Fruit fly (Drosophila melanogaster) whole organism, wandering third instar larva: ENCODE data around the gene tomb.

ENCODE experiments used
- Abd-B ChIP-seq: fragments of >200 bp; optimal IDR thresholded peaks from 2 replicates; lab custom pipeline; 2017; ENCODE audit warnings: missing biosample characterization, missing genetic modification characterization
- CG32264 ChIP-seq: fragments of 200-800 bp; sonication (Bioruptor generic); optimal IDR thresholded peaks from 2 replicates; lab custom pipeline; 2016; ENCODE audit warnings: missing biosample characterization, missing genetic modification characterization
- CG9705 ChIP-seq: fragments of 200-800 bp; sonication (Bioruptor generic); optimal IDR thresholded peaks from 2 replicates; lab custom pipeline; 2018; ENCODE audit warnings: missing biosample characterization, mild to moderate bottlenecking, missing genetic modification characterization
- CrebA ChIP-seq: fragments of 200-800 bp; sonication (Bioruptor generic); optimal IDR thresholded peaks from 2 replicates; lab custom pipeline; 2016; ENCODE audit warnings: missing biosample characterization, mild to moderate bottlenecking, missing genetic modification characterization, borderline replicate concordance
- Dfd ChIP-seq: fragments of >200 bp; optimal IDR thresholded peaks from 2 replicates; lab custom pipeline; 2017; ENCODE audit warnings: missing biosample characterization, missing genetic modification characterization
- Dif ChIP-seq: fragments of 200-275, 200-300 bp; sonication (Bioruptor generic); optimal IDR thresholded peaks from 2 replicates; lab custom pipeline; 2018; ENCODE audit warnings: missing biosample characterization, missing genetic modification characterization; ENCODE audit not compliant: partially characterized antibody
- GATAd ChIP-seq: sonication (Bioruptor generic); optimal IDR thresholded peaks from 2 replicates; lab custom pipeline; 2016; ENCODE audit warnings: missing biosample characterization, missing genetic modification characterization
- HLH106 ChIP-seq: fragments of 200-800 bp; optimal IDR thresholded peaks from 3 replicates; lab custom pipeline; 2019; ENCODE audit warnings: missing biosample characterization, mild to moderate bottlenecking, missing genetic modification characterization, moderate library complexity
- Hnf4 ChIP-seq: fragments of 200-800 bp; sonication (Bioruptor generic); optimal IDR thresholded peaks from 2 replicates; lab custom pipeline; 2016; ENCODE audit warnings: missing biosample characterization, mild to moderate bottlenecking, missing genetic modification characterization
- Hr78 ChIP-seq: fragments of >200 bp; optimal IDR thresholded peaks from 2 replicates; lab custom pipeline; 2017; ENCODE audit warnings: missing biosample characterization, missing genetic modification characterization
- Hr83 ChIP-seq: fragments of 200-300 bp; sonication (Bioruptor generic); optimal IDR thresholded peaks from 2 replicates; lab custom pipeline; 2016; ENCODE audit warnings: missing biosample characterization, mild to moderate bottlenecking, missing genetic modification characterization, moderate library complexity; ENCODE audit not compliant: poor library complexity, severe bottlenecking
- Jra ChIP-seq: sonication (Bioruptor generic); optimal IDR thresholded peaks from 2 replicates; lab custom pipeline; 2016; ENCODE audit warnings: missing biosample characterization, missing genetic modification characterization
- Mio ChIP-seq: sonication (Bioruptor generic); optimal IDR thresholded peaks from 2 replicates; lab custom pipeline; 2016; ENCODE audit warnings: missing biosample characterization, missing genetic modification characterization
- Myc ChIP-seq: fragments of >200 bp; optimal IDR thresholded peaks from 2 replicates; lab custom pipeline; 2017
- N ChIP-seq: fragments of >200 bp; optimal IDR thresholded peaks from 2 replicates; lab custom pipeline; 2018; ENCODE audit warnings: missing biosample characterization, missing external identifiers, missing genetic modification characterization
- OdsH ChIP-seq: fragments of 200-800 bp; sonication (Bioruptor generic); optimal IDR thresholded peaks from 2 replicates; lab custom pipeline; 2016; ENCODE audit warnings: missing biosample characterization, mild to moderate bottlenecking, missing genetic modification characterization
- Rel ChIP-seq, 2 experiments: fragments of 200-800 bp; sonication (Bioruptor generic) in 1 of 2; optimal IDR thresholded peaks; 2 replicates in 1 of 2; 3 replicates in 1 of 2; lab custom pipeline; 2016 to 2019; ENCODE audit warnings: mild to moderate bottlenecking in 2 of 2, missing biosample characterization in 2 of 2, missing genetic modification characterization in 2 of 2, moderate library complexity in 1 of 2
- Sp1 ChIP-seq: fragments of 200-800 bp; sonication (Bioruptor generic); optimal IDR thresholded peaks from 3 replicates; lab custom pipeline; 2019; ENCODE audit warnings: missing biosample characterization, mild to moderate bottlenecking, missing genetic modification characterization, moderate library complexity
- Vsx2 ChIP-seq: fragments of 200-300, 225-300 bp; sonication (Bioruptor generic); optimal IDR thresholded peaks from 2 replicates; lab custom pipeline; 2018; ENCODE audit warnings: missing biosample characterization, missing genetic modification characterization; ENCODE audit not compliant: partially characterized antibody
- br ChIP-seq: fragments of 200-800 bp; sonication (Bioruptor generic); optimal IDR thresholded peaks from 2 replicates; lab custom pipeline; 2016; ENCODE audit warnings: missing biosample characterization, missing genetic modification characterization
- brk ChIP-seq: fragments of 200-800 bp; sonication (Bioruptor generic); optimal IDR thresholded peaks from 2 replicates; lab custom pipeline; 2016; ENCODE audit warnings: missing biosample characterization, mild to moderate bottlenecking, missing genetic modification characterization
- dl ChIP-seq, 2 experiments: fragments of 175-275, 200-275 bp in 1 of 2; fragments of 200-275 bp in 1 of 2; sonication (Bioruptor generic); optimal IDR thresholded peaks; lab custom pipeline; 2018; ENCODE audit warnings: mild to moderate bottlenecking in 2 of 2, missing biosample characterization in 2 of 2, missing genetic modification characterization in 2 of 2, moderate library complexity in 2 of 2; ENCODE audit not compliant: partially characterized antibody in 2 of 2, insufficient read depth in 1 of 2
- dmrt93B ChIP-seq: fragments of 200-800 bp; sonication (Bioruptor generic); optimal IDR thresholded peaks from 2 replicates; lab custom pipeline; 2018; ENCODE audit warnings: missing biosample characterization, mild to moderate bottlenecking, missing genetic modification characterization
- dsf ChIP-seq: sonication (Bioruptor generic); optimal IDR thresholded peaks from 2 replicates; lab custom pipeline; 2016; ENCODE audit warnings: missing biosample characterization, missing genetic modification characterization, borderline replicate concordance
- ey ChIP-seq: fragments of 200-800 bp; sonication (Bioruptor generic); optimal IDR thresholded peaks from 2 replicates; lab custom pipeline; 2016; ENCODE audit warnings: missing biosample characterization, missing genetic modification characterization
- foxo ChIP-seq, 2 experiments: fragments of 200-800 bp; sonication (Bioruptor generic); optimal IDR thresholded peaks; 2 replicates in 1 of 2; 3 replicates in 1 of 2; lab custom pipeline; 2016 to 2017; ENCODE audit warnings: missing biosample characterization in 2 of 2, missing genetic modification characterization in 2 of 2
- fru ChIP-seq: fragments of 200-800 bp; sonication (Bioruptor generic); optimal IDR thresholded peaks from 3 replicates; lab custom pipeline; 2016; ENCODE audit warnings: missing biosample characterization, mild to moderate bottlenecking, missing genetic modification characterization
- h ChIP-seq: fragments of 200-800 bp; sonication (Bioruptor generic); optimal IDR thresholded peaks from 3 replicates; lab custom pipeline; 2016; ENCODE audit warnings: missing biosample characterization, mild to moderate bottlenecking, missing genetic modification characterization
- jim ChIP-seq: fragments of 175-275, 200-325 bp; sonication (Bioruptor generic); optimal IDR thresholded peaks from 2 replicates; lab custom pipeline; 2016; ENCODE audit warnings: missing biosample characterization, mild to moderate bottlenecking, missing genetic modification characterization
- lola ChIP-seq: fragments of >200 bp; optimal IDR thresholded peaks from 2 replicates; lab custom pipeline; 2017; ENCODE audit warnings: missing biosample characterization, missing genetic modification characterization
- pan ChIP-seq: fragments of >200 bp; optimal IDR thresholded peaks from 2 replicates; lab custom pipeline; 2017
- psq ChIP-seq: fragments of 200-800 bp; sonication (Bioruptor generic); optimal IDR thresholded peaks from 3 replicates; lab custom pipeline; 2017; ENCODE audit warnings: missing biosample characterization, mild to moderate bottlenecking, missing genetic modification characterization, moderate library complexity
- rgr ChIP-seq: fragments of 200-800 bp; sonication (Bioruptor generic); optimal IDR thresholded peaks from 3 replicates; lab custom pipeline; 2016; ENCODE audit warnings: missing biosample characterization, mild to moderate bottlenecking, missing genetic modification characterization
- sage ChIP-seq: fragments of 200-800 bp; sonication (Bioruptor generic); optimal IDR thresholded peaks from 2 replicates; lab custom pipeline; 2016; ENCODE audit warnings: missing biosample characterization, mild to moderate bottlenecking, missing genetic modification characterization
- sv ChIP-seq: fragments of 200-800 bp; sonication (Bioruptor generic); optimal IDR thresholded peaks from 3 replicates; lab custom pipeline; 2016; ENCODE audit warnings: missing biosample characterization, missing genetic modification characterization
- tai ChIP-seq: sonication (Bioruptor generic); optimal IDR thresholded peaks from 2 replicates; lab custom pipeline; 2016; ENCODE audit warnings: missing biosample characterization, missing genetic modification characterization
- usp ChIP-seq: fragments of >200 bp; optimal IDR thresholded peaks from 2 replicates; lab custom pipeline; 2017; ENCODE audit warnings: missing biosample characterization, missing genetic modification characterization
- woc ChIP-seq: sonication (Bioruptor generic); optimal IDR thresholded peaks from 2 replicates; lab custom pipeline; 2016; ENCODE audit warnings: missing biosample characterization, mild to moderate bottlenecking, missing genetic modification characterization

Gene tomb

dm6 chr2L:5532061-5532460 is 4.5 kb downstream of the tomb start, which contains the start of gene Coq6:
TSS of gene Coq6 (minus strand) at chr2L:5532223.
- TF ChIP-seq Hr83 (peak; percentile 80), dmrt93B (no peak)
- TF ChIP-seq, all 38 proteins: peak for 1

- TF ChIP-seq Rel (GFP tag; optimal IDR thresholded peaks at IDR 0.05; lab: Kevin White, UChicago) (no peak), Rel (tag; optimal IDR thresholded peaks at IDR 0.05; lab: Kevin White, UChicago) (no peak), pan (lab: Kevin White, UChicago) (no peak), dl (GFP tag; optimal IDR thresholded peaks at IDR 0.05; lab: Kevin White, UChicago; ENCODE audit: insufficient read depth in 1 of 2, partially characterized antibody in 2 of 2) (no peak), Dif (GFP tag; lab: Kevin White, UChicago) (no peak), Myc (lab: Kevin White, UChicago) (peak; percentile 76), sv (GFP tag; lab: Kevin White, UChicago) (no peak)
These were observed 8.7 kb downstream of the tomb start, which contains the start of gene CG31915 for dm6 chr2L:5527861-5528260. TSS of gene CG31915 (plus strand) at chr2L:5528123.

- TF ChIP-seq Mio (GFP tag; lab: Kevin White, UChicago), result no peak
- TF ChIP-seq Rel (GFP tag; optimal IDR thresholded peaks at IDR 0.05; lab: Kevin White, UChicago), result no peak
- TF ChIP-seq Rel (tag; optimal IDR thresholded peaks at IDR 0.05; lab: Kevin White, UChicago), result no peak
- no peak for TF ChIP-seq Vsx2 (GFP tag; lab: Kevin White, UChicago)
- no peak for TF ChIP-seq woc
- no peak for TF ChIP-seq Hr78 (GFP tag; lab: Kevin White, UChicago)
- no peak for TF ChIP-seq fru
- no peak for TF ChIP-seq psq (GFP tag; lab: Kevin White, UChicago)
- TF ChIP-seq lola, result no peak
- TF ChIP-seq Myc (lab: Kevin White, UChicago), result no peak
- no peak for TF ChIP-seq sage (GFP tag; lab: Kevin White, UChicago)
- no peak for TF ChIP-seq dsf (GFP tag; lab: Kevin White, UChicago)
These were observed 9.8 kb downstream of the tomb start, which contains the start of gene Cox11 for dm6 chr2L:5526738-5527137. TSS of gene Cox11 (plus strand) at chr2L:5526957.

dm6 chr2L:5525723-5526122 is 10.8 kb downstream of the tomb start, which contains the start of gene Cap-D3:
TSS of gene Cap-D3 (plus strand) at chr2L:5525905.
- TF ChIP-seq dsf (GFP tag; lab: Kevin White, UChicago) (no peak), Mio (GFP tag; lab: Kevin White, UChicago) (no peak), dmrt93B (no peak), CG9705 (GFP tag; lab: Kevin White, UChicago) (no peak), fru (no peak)

dm6 chr2L:5523848-5524473 is 12.6 kb downstream of the tomb start, which contains the start of the genes Vps52 and Elp4:
TSS of gene Vps52 (minus strand) at chr2L:5523898.
TSS of gene Elp4 (plus strand) at chr2L:5524139.
- TF ChIP-seq Jra (GFP tag; lab: Kevin White, UChicago), result no peak
- TF ChIP-seq h (GFP tag; lab: Kevin White, UChicago), result no peak
- TF ChIP-seq Rel (GFP tag; optimal IDR thresholded peaks at IDR 0.05; lab: Kevin White, UChicago), result no peak
- TF ChIP-seq Rel (tag; optimal IDR thresholded peaks at IDR 0.05; lab: Kevin White, UChicago), result peak; percentile 31
- TF ChIP-seq Hr83, result peak; percentile 1
- no peak for TF ChIP-seq Hr78 (GFP tag; lab: Kevin White, UChicago)
- no peak for TF ChIP-seq br (GFP tag; lab: Kevin White, UChicago)
- no peak for TF ChIP-seq Vsx2 (GFP tag; lab: Kevin White, UChicago)
- TF ChIP-seq dsf (GFP tag; lab: Kevin White, UChicago), result no peak
- TF ChIP-seq rgr (GFP tag; lab: Kevin White, UChicago), result peak; percentile 84
- no peak for TF ChIP-seq dl (GFP tag; optimal IDR thresholded peaks at IDR 0.05; lab: Kevin White, UChicago; ENCODE audit: insufficient read depth in 1 of 2, partially characterized antibody in 2 of 2)
- no peak for TF ChIP-seq jim
- TF ChIP-seq fru, result no peak
- peak; percentile 70 for TF ChIP-seq OdsH
- TF ChIP-seq Dif (GFP tag; lab: Kevin White, UChicago), result no peak
- no peak for TF ChIP-seq Abd-B
- TF ChIP-seq CG32264 (GFP tag; lab: Kevin White, UChicago), result no peak
- TF ChIP-seq sv (GFP tag; lab: Kevin White, UChicago), result peak; percentile 65
- TF ChIP-seq woc, result no peak
- peak in 1 of 2 experiments; percentile 82 for TF ChIP-seq foxo (GFP tag; optimal IDR thresholded peaks at IDR 0.05; lab: Kevin White, UChicago)
- TF ChIP-seq N (GFP tag; lab: Kevin White, UChicago), result no peak
- TF ChIP-seq brk (GFP tag; lab: Kevin White, UChicago), result no peak
- no peak for TF ChIP-seq usp
- peak; percentile 82 for TF ChIP-seq HLH106 (tag; lab: Kevin White, UChicago)
- TF ChIP-seq Dfd (GFP tag; lab: Kevin White, UChicago), result no peak
- TF ChIP-seq ey (GFP tag; lab: Kevin White, UChicago), result peak; percentile 61
- TF ChIP-seq GATAd (GFP tag; lab: Kevin White, UChicago), result no peak
- TF ChIP-seq tai, result no peak
- TF ChIP-seq Sp1 (GFP tag; lab: Kevin White, UChicago), result peak; percentile 79
- TF ChIP-seq Hnf4 (GFP tag; lab: Kevin White, UChicago), result no peak
- TF ChIP-seq CrebA (GFP tag; lab: Kevin White, UChicago), result no peak
- TF ChIP-seq pan (lab: Kevin White, UChicago), result no peak
- no peak for TF ChIP-seq sage (GFP tag; lab: Kevin White, UChicago)
- peak; percentile 51 for TF ChIP-seq CG9705 (GFP tag; lab: Kevin White, UChicago)
